Worm (Caenorhabditis elegans) whole organism, L2 larva: Measurements from ENCODE around the gene K01F9.2.

Experiments
- C34F6.9 ChIP-seq: fragments of 150-350 bp; optimal IDR thresholded peaks from 2 replicates; lab custom pipeline; 2014; ENCODE audit warnings: missing biosample characterization, missing genetic modification characterization
- aly-2 ChIP-seq: fragments of 150-350 bp; optimal IDR thresholded peaks from 2 replicates; lab custom pipeline; 2014; ENCODE audit warnings: missing biosample characterization, missing genetic modification characterization
- mab-5 ChIP-seq: fragments of 150-350 bp; optimal IDR thresholded peaks from 2 replicates; lab custom pipeline; 2014; ENCODE audit warnings: missing biosample characterization, missing genetic modification characterization
- nhr-23 ChIP-seq: fragments of 150-350 bp; optimal IDR thresholded peaks from 2 replicates; lab custom pipeline; 2014; ENCODE audit warnings: missing biosample characterization, missing genetic modification reagents, missing genetic modification characterization
- nhr-237 ChIP-seq: fragments of 150-350 bp; optimal IDR thresholded peaks from 2 replicates; lab custom pipeline; 2014; ENCODE audit warnings: missing biosample characterization, missing genetic modification characterization
- nhr-77 ChIP-seq: fragments of 150-350 bp; optimal IDR thresholded peaks from 2 replicates; lab custom pipeline; 2014; ENCODE audit warnings: missing biosample characterization, missing genetic modification characterization
- unc-55 ChIP-seq: fragments of 150-350 bp; sonication (generic microtip); optimal IDR thresholded peaks from 3 replicates; lab custom pipeline; 2014; ENCODE audit warnings: missing biosample characterization, missing genetic modification reagents, missing genetic modification characterization
- zag-1 ChIP-seq: fragments of 150-350 bp; optimal IDR thresholded peaks from 2 replicates; lab custom pipeline; 2014; ENCODE audit warnings: missing biosample characterization, missing genetic modification characterization

DNA sequence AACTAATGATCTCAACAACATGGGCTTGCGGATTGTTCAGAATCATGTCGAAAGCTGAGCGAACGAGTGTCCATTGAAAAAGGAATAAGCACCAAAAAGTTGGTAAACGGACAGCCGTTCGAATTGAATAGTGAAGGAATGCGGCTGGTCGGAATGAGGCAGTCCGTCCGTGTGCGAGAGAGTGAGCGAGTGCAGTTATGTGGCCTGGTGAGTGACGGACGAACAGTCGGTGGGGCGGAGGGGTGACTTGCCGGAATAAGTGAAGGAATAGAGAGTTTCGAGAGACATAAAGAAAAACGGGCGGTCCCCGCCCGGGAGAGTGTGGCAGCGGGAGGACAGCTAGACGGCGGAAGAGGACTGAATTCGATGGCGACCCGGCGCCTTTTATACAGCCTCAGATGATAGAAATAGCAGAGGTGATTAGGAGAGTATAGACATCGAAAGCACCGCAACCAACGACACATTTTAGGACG is 11.6 kb downstream of the K01F9.2 start:
- TF ChIP-seq unc-55 (GFP tag; lab: Kevin White, UChicago) (no peak), zag-1 (tag; lab: Kevin White, UChicago) (no peak), nhr-23 (tag; lab: Kevin White, UChicago) (no peak), nhr-77 (peak; percentile 18), nhr-237 (no peak), mab-5 (tag; lab: Kevin White, UChicago) (peak; percentile 3), aly-2 (tag; lab: Kevin White, UChicago) (no peak), C34F6.9 (tag; lab: Kevin White, UChicago) (no peak)
